Worm (Caenorhabditis elegans): ENCODE measurements around the gene T27E7.4.

Gene T27E7.4

ce11 chrIV:14572607-14573006 is 37.7 kb upstream of the T27E7.4 start, which contains the start of gene glb-34:
TSS of gene glb-34 (minus strand) at chrIV:14572707.
- TF ChIP-seq ets-7 (tag; optimal IDR thresholded peaks at IDR 0.05): no peak
- TF ChIP-seq ceh-36 (tag; optimal IDR thresholded peaks at IDR 0.05): no peak
- TF ChIP-seq sea-1 (GFP tag; conservative IDR thresholded peaks at IDR 0.05): no peak
- TF ChIP-seq hmg-4 (GFP tag; optimal IDR thresholded peaks at IDR 0.05): no peak
- TF ChIP-seq aly-1 (tag; optimal IDR thresholded peaks at IDR 0.05): no peak
- TF ChIP-seq flt-1 (GFP tag; IDR thresholded peaks at IDR 0.05): no peak
- TF ChIP-seq scrt-1 (GFP tag; IDR thresholded peaks at IDR 0.05): no peak
- TF ChIP-seq ama-1 (optimal IDR thresholded peaks at IDR 0.05): no peak
- TF ChIP-seq pes-1 (GFP tag; IDR thresholded peaks at IDR 0.05): no peak
- no peak for TF ChIP-seq tbx-37 (GFP tag; conservative IDR thresholded peaks at IDR 0.05)
- TF ChIP-seq hnd-1 (tag; optimal IDR thresholded peaks at IDR 0.05): no peak
- no peak for TF ChIP-seq F13C5.2 (tag; optimal IDR thresholded peaks at IDR 0.05)
- no peak for TF ChIP-seq B0310.2 (tag; optimal IDR thresholded peaks at IDR 0.05)
- no peak for TF ChIP-seq hmbx-1 (tag; optimal IDR thresholded peaks at IDR 0.05)

ce11 chrIV:14571626-14572025 is 36.8 kb upstream of the T27E7.4 start:
- TF ChIP-seq ceh-13 (GFP tag; optimal IDR thresholded peaks at IDR 0.05) (no peak), B0310.2 (tag; optimal IDR thresholded peaks at IDR 0.05) (no peak), scrt-1 (GFP tag; IDR thresholded peaks at IDR 0.05) (no peak), ets-7 (tag; optimal IDR thresholded peaks at IDR 0.05) (no peak), pes-1 (GFP tag; IDR thresholded peaks at IDR 0.05) (no peak), sea-1 (GFP tag; conservative IDR thresholded peaks at IDR 0.05) (no peak), tbx-11 (GFP tag; IDR thresholded peaks at IDR 0.05) (no peak), ama-1 (optimal IDR thresholded peaks at IDR 0.05) (no peak), ceh-36 (tag; optimal IDR thresholded peaks at IDR 0.05) (no peak), tbx-37 (GFP tag; conservative IDR thresholded peaks at IDR 0.05) (no peak), hnd-1 (tag; optimal IDR thresholded peaks at IDR 0.05) (no peak), F13C5.2 (tag; optimal IDR thresholded peaks at IDR 0.05) (no peak), tra-4 (tag; optimal IDR thresholded peaks at IDR 0.05) (no peak), hmg-4 (GFP tag; optimal IDR thresholded peaks at IDR 0.05) (no peak), flt-1 (GFP tag; IDR thresholded peaks at IDR 0.05) (no peak), aly-1 (tag; optimal IDR thresholded peaks at IDR 0.05) (no peak), hmbx-1 (tag; optimal IDR thresholded peaks at IDR 0.05) (no peak)

ce11 chrIV:14565062-14565461 is 30.2 kb upstream of the T27E7.4 start, which contains the start of gene Y57G11B.2:
TSS of gene Y57G11B.2 (plus strand) at chrIV:14565362.
- TF ChIP-seq ceh-13 (GFP tag; optimal IDR thresholded peaks at IDR 0.05): no peak
- TF ChIP-seq B0310.2 (tag; optimal IDR thresholded peaks at IDR 0.05): no peak
- no peak for TF ChIP-seq tra-4 (tag; optimal IDR thresholded peaks at IDR 0.05)
- TF ChIP-seq tbx-37 (GFP tag; conservative IDR thresholded peaks at IDR 0.05): no peak
- no peak for TF ChIP-seq ama-1 (optimal IDR thresholded peaks at IDR 0.05)
- no peak for TF ChIP-seq hnd-1 (tag; optimal IDR thresholded peaks at IDR 0.05)
- TF ChIP-seq ceh-36 (tag; optimal IDR thresholded peaks at IDR 0.05): no peak
- TF ChIP-seq scrt-1 (GFP tag; IDR thresholded peaks at IDR 0.05): no peak
- TF ChIP-seq pes-1 (GFP tag; IDR thresholded peaks at IDR 0.05): no peak
- TF ChIP-seq ets-7 (tag; optimal IDR thresholded peaks at IDR 0.05): no peak
- no peak for TF ChIP-seq tbx-11 (GFP tag; IDR thresholded peaks at IDR 0.05)
- TF ChIP-seq flt-1 (GFP tag; IDR thresholded peaks at IDR 0.05): no peak

- no peak for TF ChIP-seq tra-4 (tag; optimal IDR thresholded peaks at IDR 0.05)
- TF ChIP-seq ama-1 (optimal IDR thresholded peaks at IDR 0.05): no peak
- TF ChIP-seq flt-1 (GFP tag; IDR thresholded peaks at IDR 0.05): no peak
- TF ChIP-seq B0310.2 (tag; optimal IDR thresholded peaks at IDR 0.05): no peak
Observed at ce11 chrIV:14562649-14563268, 27.9 kb upstream of the T27E7.4 start.

ce11 chrIV:14561677-14562076 is 26.8 kb upstream of the T27E7.4 start:
- no peak for TF ChIP-seq tra-4 (tag; optimal IDR thresholded peaks at IDR 0.05)
- no peak for TF ChIP-seq hmbx-1 (tag; optimal IDR thresholded peaks at IDR 0.05)
- TF ChIP-seq ceh-13 (GFP tag; optimal IDR thresholded peaks at IDR 0.05): no peak
- TF ChIP-seq pes-1 (GFP tag; IDR thresholded peaks at IDR 0.05): no peak
- no peak for TF ChIP-seq scrt-1 (GFP tag; IDR thresholded peaks at IDR 0.05)
- TF ChIP-seq hnd-1 (tag; optimal IDR thresholded peaks at IDR 0.05): no peak
- no peak for TF ChIP-seq F13C5.2 (tag; optimal IDR thresholded peaks at IDR 0.05)
- no peak for TF ChIP-seq ceh-36 (tag; optimal IDR thresholded peaks at IDR 0.05)
- TF ChIP-seq ets-7 (tag; optimal IDR thresholded peaks at IDR 0.05): no peak
- TF ChIP-seq hmg-4 (GFP tag; optimal IDR thresholded peaks at IDR 0.05): no peak
- TF ChIP-seq ama-1 (optimal IDR thresholded peaks at IDR 0.05): no peak
- TF ChIP-seq aly-1 (tag; optimal IDR thresholded peaks at IDR 0.05): no peak
- no peak for TF ChIP-seq B0310.2 (tag; optimal IDR thresholded peaks at IDR 0.05)
- TF ChIP-seq tbx-11 (GFP tag; IDR thresholded peaks at IDR 0.05): no peak
- no peak for TF ChIP-seq tbx-37 (GFP tag; conservative IDR thresholded peaks at IDR 0.05)
- TF ChIP-seq sea-1 (GFP tag; conservative IDR thresholded peaks at IDR 0.05): no peak
- no peak for TF ChIP-seq flt-1 (GFP tag; IDR thresholded peaks at IDR 0.05)

- TF ChIP-seq ets-7 (tag; optimal IDR thresholded peaks at IDR 0.05) (no peak), flt-1 (GFP tag; IDR thresholded peaks at IDR 0.05) (no peak), F13C5.2 (tag; optimal IDR thresholded peaks at IDR 0.05) (no peak), sea-1 (GFP tag; conservative IDR thresholded peaks at IDR 0.05) (no peak)
Observed at ce11 chrIV:14559267-14559666, 24.4 kb upstream of the T27E7.4 start.

ce11 chrIV:14557642-14558041 is 22.8 kb upstream of the T27E7.4 start:
- TF ChIP-seq tbx-37 (GFP tag; conservative IDR thresholded peaks at IDR 0.05) (no peak), sea-1 (GFP tag; conservative IDR thresholded peaks at IDR 0.05) (no peak), tbx-11 (GFP tag; IDR thresholded peaks at IDR 0.05) (no peak), ceh-13 (GFP tag; optimal IDR thresholded peaks at IDR 0.05) (no peak), ceh-36 (tag; optimal IDR thresholded peaks at IDR 0.05) (no peak), ets-7 (tag; optimal IDR thresholded peaks at IDR 0.05) (no peak), hnd-1 (tag; optimal IDR thresholded peaks at IDR 0.05) (no peak), pes-1 (GFP tag; IDR thresholded peaks at IDR 0.05) (no peak), hmbx-1 (tag; optimal IDR thresholded peaks at IDR 0.05) (no peak), tra-4 (tag; optimal IDR thresholded peaks at IDR 0.05) (no peak), aly-1 (tag; optimal IDR thresholded peaks at IDR 0.05) (no peak), B0310.2 (tag; optimal IDR thresholded peaks at IDR 0.05) (no peak), F13C5.2 (tag; optimal IDR thresholded peaks at IDR 0.05) (no peak), flt-1 (GFP tag; IDR thresholded peaks at IDR 0.05) (no peak), ama-1 (optimal IDR thresholded peaks at IDR 0.05) (no peak), scrt-1 (GFP tag; IDR thresholded peaks at IDR 0.05) (no peak)

Measured in whole organism, early embryonic.